Worm (Caenorhabditis elegans): ENCODE measurements around the gene vps-16.

Gene vps-16

ce11 chrIII:6420995-6421404 is 12.0 kb upstream of the vps-16 start (continued):
- peak; percentile 73 for TF ChIP-seq snpc-4 (tag; optimal IDR thresholded peaks at IDR 0.05)
- peak; percentile 60 for TF ChIP-seq fos-1 (tag; optimal IDR thresholded peaks at IDR 0.05)
- no peak for TF ChIP-seq Y116A8C.19 (tag; optimal IDR thresholded peaks at IDR 0.05; ENCODE audit: borderline replicate concordance)
- no peak for TF ChIP-seq tlp-1 (tag; optimal IDR thresholded peaks at IDR 0.05)
- TF ChIP-seq nhr-12 (tag; optimal IDR thresholded peaks at IDR 0.05) = no peak
- no peak for TF ChIP-seq unc-30 (tag; optimal IDR thresholded peaks at IDR 0.05)

- TF ChIP-seq hpl-2 (GFP tag; optimal IDR thresholded peaks at IDR 0.05) (no peak), nhr-85 (tag) (peak; percentile 74)
Observed at ce11 chrIII:6421473-6421872, 11.6 kb upstream of the vps-16 start.

ce11 chrIII:6421973-6422511 is 11.0 kb upstream of the vps-16 start:
- TF ChIP-seq swsn-7 (tag; optimal IDR thresholded peaks at IDR 0.05) (no peak), pag-3 (tag; optimal IDR thresholded peaks at IDR 0.05; ENCODE audit: borderline replicate concordance, insufficient read depth) (no peak), alr-1 (tag; optimal IDR thresholded peaks at IDR 0.05; ENCODE audit: borderline replicate concordance) (no peak), nhr-85 (tag) (peak; percentile 45), nhr-19 (GFP tag; conservative IDR thresholded peaks at IDR 0.05) (peak; percentile 34), ceh-8 (GFP tag; optimal IDR thresholded peaks at IDR 0.05) (no peak), blmp-1 (tag; optimal IDR thresholded peaks at IDR 0.05) (peak; percentile 36), nhr-11 (tag; optimal IDR thresholded peaks at IDR 0.05) (no peak), dsc-1 (tag; optimal IDR thresholded peaks at IDR 0.05) (no peak), elt-2 (tag; optimal IDR thresholded peaks at IDR 0.05) (peak; percentile 72), egl-13 (tag; optimal IDR thresholded peaks at IDR 0.05) (no peak), nhr-84 (tag; optimal IDR thresholded peaks at IDR 0.05) (no peak), unc-86 (tag; optimal IDR thresholded peaks at IDR 0.05) (no peak), mab-9 (GFP tag; IDR thresholded peaks at IDR 0.05) (no peak), tbx-2 (tag; optimal IDR thresholded peaks at IDR 0.05) (no peak), rnt-1 (tag; optimal IDR thresholded peaks at IDR 0.05) (no peak), hlh-17 (GFP tag; optimal IDR thresholded peaks at IDR 0.05; ENCODE audit: borderline replicate concordance) (no peak), isw-1 (GFP tag; IDR thresholded peaks at IDR 0.05) (no peak), ceh-90 (tag; optimal IDR thresholded peaks at IDR 0.05) (no peak), C34B4.2 (tag; optimal IDR thresholded peaks at IDR 0.05) (no peak), ama-1 (optimal IDR thresholded peaks at IDR 0.05) (no peak), hpl-2 (GFP tag; optimal IDR thresholded peaks at IDR 0.05) (no peak), fos-1 (tag; optimal IDR thresholded peaks at IDR 0.05) (no peak), lin-35 (GFP tag; optimal IDR thresholded peaks at IDR 0.05) (peak in 1 of 2 experiments; percentile 57), lir-3 (tag; optimal IDR thresholded peaks at IDR 0.05; ENCODE audit: poor library complexity) (no peak), mep-1 (tag; optimal IDR thresholded peaks at IDR 0.05) (no peak), nhr-71 (tag; optimal IDR thresholded peaks at IDR 0.05) (peak; percentile 28), lin-13 (GFP tag; optimal IDR thresholded peaks at IDR 0.05) (no peak), grh-1 (GFP tag; IDR thresholded peaks at IDR 0.05) (no peak), sup-37 (GFP tag; optimal IDR thresholded peaks at IDR 0.05) (no peak), lin-39 (tag; optimal IDR thresholded peaks at IDR 0.05) (no peak), nhr-237 (tag; optimal IDR thresholded peaks at IDR 0.05) (no peak), efl-1 (optimal IDR thresholded peaks at IDR 0.05) (no peak), efl-1 (GFP tag; optimal IDR thresholded peaks at IDR 0.05 in 1 of 2) (no peak), nhr-90 (tag; optimal IDR thresholded peaks at IDR 0.05; ENCODE audit: poor library complexity) (peak; percentile 35), efl-3 (GFP tag; optimal IDR thresholded peaks at IDR 0.05) (no peak), mdl-1 (tag; optimal IDR thresholded peaks at IDR 0.05) (peak in 1 of 2 experiments; percentile 31), zag-1 (tag; optimal IDR thresholded peaks at IDR 0.05) (no peak), unc-130 (tag; optimal IDR thresholded peaks at IDR 0.05) (no peak), egl-27 (tag; optimal IDR thresholded peaks at IDR 0.05) (no peak), ceh-63 (GFP tag; optimal IDR thresholded peaks at IDR 0.05) (no peak), aha-1 (tag; optimal IDR thresholded peaks at IDR 0.05) (no peak), xbp-1 (tag; optimal IDR thresholded peaks at IDR 0.05) (no peak), pax-3 (tag; optimal IDR thresholded peaks at IDR 0.05) (no peak), nhr-12 (tag; optimal IDR thresholded peaks at IDR 0.05) (no peak)
